Fruit fly (Drosophila melanogaster): ENCODE results near the gene CG9522.

The CG9522 gene

DNA sequence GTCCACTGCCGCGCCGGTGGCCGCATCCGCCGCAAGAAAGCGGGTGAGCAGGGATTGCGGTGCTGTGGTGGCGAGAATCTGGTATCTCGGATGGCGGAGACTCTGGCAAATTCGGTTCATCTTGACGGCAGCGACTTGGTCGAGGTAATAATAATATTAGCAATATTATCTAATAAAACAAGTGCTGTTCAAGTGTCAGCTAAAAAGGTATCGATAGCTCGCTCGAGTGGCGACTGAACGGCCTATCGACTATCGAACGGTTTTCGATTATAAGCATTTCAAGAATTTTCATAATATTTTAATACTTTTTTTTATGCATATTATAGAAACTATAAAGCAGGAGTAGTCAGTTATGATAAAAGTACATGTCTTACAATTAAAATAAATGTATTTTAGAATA is 10.6 kb downstream of the CG9522 start, which contains the start of gene Grx5:
Gene Grx5 (minus strand): TSS at position 216 of the 400 bp plus-strand sequence.
- TF ChIP-seq CG32121 (GFP tag; IDR thresholded peaks at IDR 0.05) (no peak), gl (tag; optimal IDR thresholded peaks at IDR 0.05) (no peak), CG17806 (tag; optimal IDR thresholded peaks at IDR 0.05) (no peak), CG13204 (GFP tag; optimal IDR thresholded peaks at IDR 0.05) (no peak), Ets98B (GFP tag; IDR thresholded peaks at IDR 0.05) (no peak), CG14655 (GFP tag; optimal IDR thresholded peaks at IDR 0.05) (no peak), Pif1A (GFP tag; optimal IDR thresholded peaks at IDR 0.05) (no peak), CG8301 (tag; optimal IDR thresholded peaks at IDR 0.05) (no peak), Pif1B (GFP tag; optimal IDR thresholded peaks at IDR 0.05) (no peak), CG8159 (tag; optimal IDR thresholded peaks at IDR 0.05) (no peak), fd96Ca (GFP tag; IDR thresholded peaks at IDR 0.05) (no peak), D1 (tag; optimal IDR thresholded peaks at IDR 0.05) (no peak), CG12605 (GFP tag; IDR thresholded peaks at IDR 0.05) (no peak), CG15710 (tag; optimal IDR thresholded peaks at IDR 0.05) (no peak), CG34367 (tag; optimal IDR thresholded peaks at IDR 0.05) (no peak), CG9948 (tag; optimal IDR thresholded peaks at IDR 0.05) (no peak), rn (GFP tag; IDR thresholded peaks at IDR 0.05) (no peak), CG4496 (GFP tag; IDR thresholded peaks at IDR 0.05) (no peak), EcR (GFP tag; optimal IDR thresholded peaks at IDR 0.05) (no peak), Snoo (tag; optimal IDR thresholded peaks at IDR 0.05) (no peak)

DNA sequence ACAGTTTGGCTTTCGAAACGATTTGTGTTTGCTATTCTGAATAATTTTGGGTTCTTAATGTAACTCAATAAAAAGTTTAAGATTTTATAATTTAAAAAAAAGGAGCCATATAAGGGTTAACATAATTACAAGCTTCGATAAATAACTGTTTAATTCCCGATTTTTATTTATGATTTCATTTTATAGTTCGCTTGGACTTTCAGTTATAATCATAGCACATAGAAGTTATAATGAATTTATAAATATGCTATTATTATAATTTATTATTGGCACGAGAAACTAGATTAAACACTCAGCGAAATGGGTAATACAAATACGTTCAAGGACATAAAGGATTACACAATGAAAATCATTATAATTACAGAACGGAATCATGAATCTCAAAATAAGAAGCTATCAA is 12.2 kb downstream of the CG9522 start, which contains the start of gene CG14410:
Gene CG14410 (plus strand): TSS at position 301 of the 400 bp plus-strand sequence.
- TF ChIP-seq CG12605 (GFP tag; IDR thresholded peaks at IDR 0.05) (no peak), CG4496 (GFP tag; IDR thresholded peaks at IDR 0.05) (no peak), CG32121 (GFP tag; IDR thresholded peaks at IDR 0.05) (no peak), Pif1A (GFP tag; optimal IDR thresholded peaks at IDR 0.05) (no peak), fd96Ca (GFP tag; IDR thresholded peaks at IDR 0.05) (no peak), CG34367 (tag; optimal IDR thresholded peaks at IDR 0.05) (no peak), CG13204 (GFP tag; optimal IDR thresholded peaks at IDR 0.05) (no peak), CG8301 (tag; optimal IDR thresholded peaks at IDR 0.05) (no peak), rn (GFP tag; IDR thresholded peaks at IDR 0.05) (no peak), CG14655 (GFP tag; optimal IDR thresholded peaks at IDR 0.05) (no peak), EcR (GFP tag; optimal IDR thresholded peaks at IDR 0.05) (no peak), CG8159 (tag; optimal IDR thresholded peaks at IDR 0.05) (no peak), CG10348 (GFP tag; IDR thresholded peaks at IDR 0.05) (no peak), D1 (tag; optimal IDR thresholded peaks at IDR 0.05) (no peak), CG15710 (tag; optimal IDR thresholded peaks at IDR 0.05) (no peak), CG17806 (tag; optimal IDR thresholded peaks at IDR 0.05) (no peak), Pif1B (GFP tag; optimal IDR thresholded peaks at IDR 0.05) (no peak)

DNA sequence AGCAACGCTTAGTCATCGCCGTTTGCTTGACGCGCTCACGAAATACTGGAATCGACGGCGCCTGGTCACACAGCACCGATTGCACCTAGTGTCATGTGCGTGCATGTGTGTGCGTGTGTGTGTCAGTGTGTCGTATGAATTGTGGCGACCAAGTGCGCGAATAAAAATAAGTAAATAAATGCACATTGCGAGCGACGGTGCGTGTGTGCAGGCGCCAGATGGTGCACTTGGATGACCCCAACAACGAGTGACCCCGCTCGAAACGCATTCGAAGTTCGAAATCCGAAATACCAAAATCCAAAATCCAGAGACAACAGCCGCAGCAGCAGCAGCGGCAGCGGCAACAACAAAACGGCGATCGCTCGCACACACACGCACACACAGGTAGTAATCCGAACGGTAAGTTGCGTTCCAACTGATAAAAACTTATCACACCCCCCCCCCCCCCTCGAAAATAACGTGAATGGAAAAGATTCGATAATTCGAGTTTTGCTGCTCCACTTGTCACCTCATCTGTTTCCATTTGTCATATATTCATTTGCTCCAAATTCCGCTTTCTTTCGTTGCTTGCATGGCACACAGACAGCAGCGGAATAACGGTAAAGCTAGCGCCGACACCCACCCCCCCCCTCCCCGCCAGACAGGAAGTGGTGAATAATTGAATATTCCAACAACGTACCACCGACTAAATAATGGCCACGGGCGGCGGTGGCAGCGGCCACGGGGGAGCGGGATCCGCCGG is 15.9 kb downstream of the CG9522 start, which contains the start of gene CG14411:
Gene CG14411 (plus strand): TSS at position 86 of the 742 bp plus-strand sequence.
- TF ChIP-seq CG8159 (tag; optimal IDR thresholded peaks at IDR 0.05) (no peak), CG13204 (GFP tag; optimal IDR thresholded peaks at IDR 0.05) (peak; percentile 61), EcR (GFP tag; optimal IDR thresholded peaks at IDR 0.05) (peak; percentile 28)

DNA sequence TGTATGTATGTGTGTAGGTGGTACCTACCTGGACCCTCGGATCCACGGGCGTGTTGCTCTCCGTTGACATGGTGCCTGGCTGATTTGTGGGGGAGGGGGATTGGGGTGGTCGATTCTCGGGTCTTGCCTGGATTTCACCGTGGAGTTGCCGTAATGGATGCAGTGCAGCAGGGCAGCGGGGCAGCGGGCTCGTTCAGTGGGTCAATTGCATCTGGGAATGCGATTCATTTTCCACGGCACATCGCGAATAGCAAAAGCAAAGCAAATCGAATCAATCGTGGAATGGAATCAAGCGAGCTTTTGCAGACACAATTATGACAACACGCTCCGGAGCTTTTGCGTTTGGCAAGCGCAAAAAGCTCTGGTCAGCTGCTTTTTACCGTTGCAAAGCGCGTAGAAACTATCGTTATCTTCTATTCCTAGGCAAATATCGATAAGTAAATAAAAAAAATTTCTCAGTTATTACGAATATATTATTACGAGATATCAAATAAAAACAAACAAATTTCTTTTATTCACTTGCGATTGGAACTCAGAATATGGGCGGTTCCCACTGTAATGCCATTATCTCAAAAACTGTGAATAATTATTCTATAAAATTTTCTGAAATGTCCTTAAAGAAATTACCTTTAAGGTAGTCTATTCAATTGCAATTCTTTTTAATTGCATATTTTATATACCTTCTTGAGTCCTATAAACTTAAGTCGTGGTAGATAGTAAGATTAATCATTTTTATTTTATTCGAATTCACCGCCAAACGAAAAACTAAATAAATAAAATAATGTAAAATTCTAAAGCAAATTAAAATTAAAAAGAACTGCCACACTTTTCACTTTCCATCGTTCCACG is 16.7 kb downstream of the CG9522 start, which contains the start of gene CG14408:
Gene CG14408 (minus strand): TSS at position 321 of the 849 bp plus-strand sequence.
- TF ChIP-seq CG15710 (tag; optimal IDR thresholded peaks at IDR 0.05): no peak
- no peak for TF ChIP-seq D1 (tag; optimal IDR thresholded peaks at IDR 0.05)
- TF ChIP-seq rn (GFP tag; IDR thresholded peaks at IDR 0.05): no peak
- TF ChIP-seq CG4496 (GFP tag; IDR thresholded peaks at IDR 0.05): no peak
- TF ChIP-seq CG32121 (GFP tag; IDR thresholded peaks at IDR 0.05): no peak
- TF ChIP-seq Ets98B (GFP tag; IDR thresholded peaks at IDR 0.05): no peak
- TF ChIP-seq EcR (GFP tag; optimal IDR thresholded peaks at IDR 0.05): no peak
- TF ChIP-seq CG10348 (GFP tag; IDR thresholded peaks at IDR 0.05): no peak
- TF ChIP-seq Pif1B (GFP tag; optimal IDR thresholded peaks at IDR 0.05): no peak
- no peak for TF ChIP-seq CG8301 (tag; optimal IDR thresholded peaks at IDR 0.05)
- no peak for TF ChIP-seq Pif1A (GFP tag; optimal IDR thresholded peaks at IDR 0.05)
- no peak for TF ChIP-seq CG8159 (tag; optimal IDR thresholded peaks at IDR 0.05)
- TF ChIP-seq CG34367 (tag; optimal IDR thresholded peaks at IDR 0.05): no peak
- TF ChIP-seq Snoo (tag; optimal IDR thresholded peaks at IDR 0.05): no peak
- no peak for TF ChIP-seq CG14655 (GFP tag; optimal IDR thresholded peaks at IDR 0.05)
- no peak for TF ChIP-seq CG17806 (tag; optimal IDR thresholded peaks at IDR 0.05)
- no peak for TF ChIP-seq CG9948 (tag; optimal IDR thresholded peaks at IDR 0.05)
- no peak for TF ChIP-seq gl (tag; optimal IDR thresholded peaks at IDR 0.05)

DNA sequence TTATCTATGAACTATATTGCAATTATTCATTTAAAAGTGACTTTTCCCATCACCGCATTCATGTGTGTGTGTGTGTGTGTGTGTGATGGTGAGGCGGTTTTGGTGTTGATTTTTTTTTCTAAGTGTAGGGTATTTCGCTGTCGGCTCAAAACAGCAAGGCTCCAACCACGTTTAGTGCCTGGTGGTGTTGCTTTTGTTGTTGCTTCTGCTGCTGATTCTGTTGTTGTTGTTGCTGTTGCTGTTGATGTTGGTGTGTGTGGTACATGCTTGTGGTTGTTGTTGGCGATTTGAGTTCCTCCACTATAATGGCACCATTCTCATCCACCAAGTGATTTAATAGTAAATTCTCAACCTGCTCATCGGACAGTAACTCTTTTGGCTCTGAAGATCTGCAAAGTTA is 21.0 kb downstream of the CG9522 start:
- TF ChIP-seq CG12605 (GFP tag; IDR thresholded peaks at IDR 0.05) (no peak), CG34367 (tag; optimal IDR thresholded peaks at IDR 0.05) (no peak), CG17806 (tag; optimal IDR thresholded peaks at IDR 0.05) (no peak), Ets98B (GFP tag; IDR thresholded peaks at IDR 0.05) (no peak), gl (tag; optimal IDR thresholded peaks at IDR 0.05) (no peak), CG14655 (GFP tag; optimal IDR thresholded peaks at IDR 0.05) (no peak), EcR (GFP tag; optimal IDR thresholded peaks at IDR 0.05) (no peak), Snoo (tag; optimal IDR thresholded peaks at IDR 0.05) (no peak), CG9948 (tag; optimal IDR thresholded peaks at IDR 0.05) (no peak), CG32121 (GFP tag; IDR thresholded peaks at IDR 0.05) (no peak), CG4496 (GFP tag; IDR thresholded peaks at IDR 0.05) (no peak), Pif1B (GFP tag; optimal IDR thresholded peaks at IDR 0.05) (no peak), CG8159 (tag; optimal IDR thresholded peaks at IDR 0.05) (no peak), rn (GFP tag; IDR thresholded peaks at IDR 0.05) (no peak), fd96Ca (GFP tag; IDR thresholded peaks at IDR 0.05) (no peak), CG10348 (GFP tag; IDR thresholded peaks at IDR 0.05) (no peak), CG15710 (tag; optimal IDR thresholded peaks at IDR 0.05) (no peak), Pif1A (GFP tag; optimal IDR thresholded peaks at IDR 0.05) (no peak), CG8301 (tag; optimal IDR thresholded peaks at IDR 0.05) (no peak)
